Fruit fly (Drosophila melanogaster): ENCODE measurements around the gene wake.
A peak's percentile ranks its signal among the peaks of the same experiment; 100 is the strongest.

Gene wake

dm6 chr3R:22626842-22627392 lies 12.7 kb upstream of the wake start (continued):
- no peak for TF ChIP-seq CG11723 (GFP tag; optimal IDR thresholded peaks at IDR 0.05)
- no peak for TF ChIP-seq CTCF (GFP tag; optimal IDR thresholded peaks at IDR 0.05)
- peak; percentile 65 for TF ChIP-seq da (GFP tag; optimal IDR thresholded peaks at IDR 0.05)
- TF ChIP-seq CG4707 (GFP tag; optimal IDR thresholded peaks at IDR 0.05), result peak; percentile 50
- TF ChIP-seq bsh (GFP tag; optimal IDR thresholded peaks at IDR 0.05), result peak; percentile 35 to 92
- peak; percentile 86 for TF ChIP-seq CG7745 (tag; optimal IDR thresholded peaks at IDR 0.05)
- no peak for TF ChIP-seq GATAe (GFP tag; conservative IDR thresholded peaks at IDR 0.05)
- TF ChIP-seq maf-S (GFP tag; optimal IDR thresholded peaks at IDR 0.05), result peak; percentile 56
- TF ChIP-seq grau (tag; optimal IDR thresholded peaks at IDR 0.05), result peak; percentile 37
- no peak for TF ChIP-seq CG1647 (GFP tag; optimal IDR thresholded peaks at IDR 0.05)
- peak; percentile 65 for TF ChIP-seq CG18599 (GFP tag; optimal IDR thresholded peaks at IDR 0.05)
- no peak for TF ChIP-seq gcm (GFP tag; optimal IDR thresholded peaks at IDR 0.05)
- no peak for TF ChIP-seq knrl (GFP tag; IDR thresholded peaks at IDR 0.05; ENCODE audit: partially characterized antibody)
- no peak for TF ChIP-seq CG16779 (GFP tag; IDR thresholded peaks at IDR 0.05)
- TF ChIP-seq pan (optimal IDR thresholded peaks at IDR 0.05), result no peak
- TF ChIP-seq pan (GFP tag; optimal IDR thresholded peaks at IDR 0.05 in 1 of 2, IDR thresholded peaks at IDR 0.05 in 1 of 2), result peak in 1 of 2 experiments; percentile 36
- no peak for TF ChIP-seq CG8089 (GFP tag; optimal IDR thresholded peaks at IDR 0.05)
- no peak for TF ChIP-seq gt (GFP tag; IDR thresholded peaks at IDR 0.05)
- no peak for TF ChIP-seq CG33557 (GFP tag; optimal IDR thresholded peaks at IDR 0.05)
- peak; percentile 59 for TF ChIP-seq Side (GFP tag; optimal IDR thresholded peaks at IDR 0.05)
- TF ChIP-seq Bteb2 (GFP tag; optimal IDR thresholded peaks at IDR 0.05), result peak; percentile 50
- no peak for TF ChIP-seq gfzf (GFP tag; optimal IDR thresholded peaks at IDR 0.05)
- no peak for TF ChIP-seq lmd (GFP tag; IDR thresholded peaks at IDR 0.05)
- no peak for TF ChIP-seq ewg (GFP tag; optimal IDR thresholded peaks at IDR 0.05)
- TF ChIP-seq gem (tag; optimal IDR thresholded peaks at IDR 0.05), result peak; percentile 43
- TF ChIP-seq Gug (GFP tag; IDR thresholded peaks at IDR 0.05), result no peak
- no peak for TF ChIP-seq ap (GFP tag; IDR thresholded peaks at IDR 0.05)
- no peak for TF ChIP-seq hbn (GFP tag; IDR thresholded peaks at IDR 0.05; ENCODE audit: partially characterized antibody)
- peak; percentile 49 for TF ChIP-seq NC2α (GFP tag; optimal IDR thresholded peaks at IDR 0.05)
- no peak for TF ChIP-seq ERR (GFP tag; optimal IDR thresholded peaks at IDR 0.05)
- TF ChIP-seq Med (GFP tag), result peak; percentile 93
- TF ChIP-seq amos (GFP tag; IDR thresholded peaks at IDR 0.05; ENCODE audit: partially characterized antibody), result no peak
- TF ChIP-seq CHES-1-like (GFP tag; optimal IDR thresholded peaks at IDR 0.05), result peak; percentile 79
- TF ChIP-seq CG7839 (tag; optimal IDR thresholded peaks at IDR 0.05), result peak; percentile 25
- no peak for TF ChIP-seq twi (tag; optimal IDR thresholded peaks at IDR 0.05)
- no peak for TF ChIP-seq Deaf1 (tag; optimal IDR thresholded peaks at IDR 0.05)
- TF ChIP-seq D (optimal IDR thresholded peaks at IDR 0.05), result peak; percentile 49
- TF ChIP-seq D (GFP tag; optimal IDR thresholded peaks at IDR 0.05), result peak; percentile 65
- no peak for TF ChIP-seq Hr78 (GFP tag; optimal IDR thresholded peaks at IDR 0.05)
- no peak for TF ChIP-seq CG6791 (GFP tag; IDR thresholded peaks at IDR 0.05; ENCODE audit: partially characterized antibody)
- TF ChIP-seq CG7357 (GFP tag; IDR thresholded peaks at IDR 0.05), result no peak
- TF ChIP-seq scrt (GFP tag; optimal IDR thresholded peaks at IDR 0.05), result no peak
- no peak for TF ChIP-seq p53 (GFP tag; optimal IDR thresholded peaks at IDR 0.05)
- peak; percentile 69; the same call in 1 of the 2 replicates for TF ChIP-seq seq (GFP tag; IDR thresholded peaks at IDR 0.05)
- 0 out of 3 replicates have a peak, but pooled peaks have one; percentile 21 for TF ChIP-seq Dbx (GFP tag; IDR thresholded peaks at IDR 0.05)
- TF ChIP-seq shn (GFP tag; optimal IDR thresholded peaks at IDR 0.05), result peak; percentile 23
- TF ChIP-seq Sry-δ (GFP tag; optimal IDR thresholded peaks at IDR 0.05), result no peak
